Worm (Caenorhabditis elegans) whole organism, young adult: ENCODE data around the gene R13A5.10.
A peak's percentile ranks its signal among the peaks of the same experiment; 100 is the strongest.

Experiments used
- F52B5.7 ChIP-seq: sonication (generic microtip); optimal IDR thresholded peaks from 2 replicates; lab custom pipeline; 2016; ENCODE audit warnings: mild to moderate bottlenecking, missing genetic modification characterization, missing compliant biosample characterization
- Y95B8A.8 ChIP-seq: fragments of 200-800 bp; sonication (Bioruptor generic); IDR thresholded peaks from 2 replicates; pipeline ENCODE4 v1.3.6; 2022; ENCODE audit warnings: missing genetic modification reagents, missing genetic modification characterization, missing compliant biosample characterization
- ZK185.1 ChIP-seq: sonication (generic microtip); optimal IDR thresholded peaks from 2 replicates; lab custom pipeline; 2016; ENCODE audit warnings: mild to moderate bottlenecking, missing genetic modification characterization, missing compliant biosample characterization; ENCODE audit not compliant: poor library complexity, severe bottlenecking
- attf-3 ChIP-seq: fragments of 200-800 bp; sonication (Bioruptor generic); conservative IDR thresholded peaks from 2 replicates; pipeline ENCODE4 v1.3.6; 2022; ENCODE audit warnings: missing genetic modification reagents, missing genetic modification characterization, missing compliant biosample characterization
- hrde-1 ChIP-seq: sonication (generic microtip); optimal IDR thresholded peaks from 2 replicates; lab custom pipeline; 2016; ENCODE audit warnings: missing genetic modification characterization, mild to moderate bottlenecking, missing compliant biosample characterization, moderate library complexity, missing genotype, missing genetic modification reagents, borderline replicate concordance
- nfya-1 ChIP-seq: sonication (generic microtip); optimal IDR thresholded peaks from 2 replicates; lab custom pipeline; 2017; ENCODE audit warnings: antibody characterized with exemption, missing compliant biosample characterization, missing genetic modification characterization, borderline replicate concordance; ENCODE audit not compliant: insufficient read depth
- sdz-38 ChIP-seq: sonication (generic microtip); optimal IDR thresholded peaks from 2 replicates; lab custom pipeline; 2016; ENCODE audit warnings: missing genotype, missing genetic modification characterization, missing compliant biosample characterization

ce11 chrIII:7584131-7584646 is 1.4 kb upstream of the R13A5.10 start, which contains the start of gene cup-5:
- TF ChIP-seq F52B5.7 (tag; lab: Kevin White, UChicago) (no peak), hrde-1 (tag; lab: Kevin White, UChicago) (no peak), sdz-38 (tag; lab: Kevin White, UChicago) (no peak), nfya-1 (no peak), ZK185.1 (tag; lab: Kevin White, UChicago) (no peak), attf-3 (GFP tag; lab: Robert Waterston, UW) (0 out of 2 replicates have a peak, but pooled peaks have one; percentile 27), Y95B8A.8 (no peak)
